Worm (Caenorhabditis elegans) whole organism, L4 larva: Measurements from ENCODE around the gene R09D1.12.

Experiments used
- D1046.2 ChIP-seq: fragments of 200-800 bp; sonication (Bioruptor generic); IDR thresholded peaks from 2 replicates; pipeline ENCODE4 v1.3.6; 2022; ENCODE audit warnings: missing genetic modification characterization, missing compliant biosample characterization
- F26F4.8 ChIP-seq: fragments of 200-800 bp; sonication (Bioruptor generic); conservative IDR thresholded peaks from 2 replicates; pipeline ENCODE4 v1.3.6; 2022; ENCODE audit warnings: missing genetic modification characterization, missing compliant biosample characterization
- F49E8.2 ChIP-seq: sonication (generic microtip); optimal IDR thresholded peaks from 2 replicates; lab custom pipeline; 2016; ENCODE audit warnings: missing compliant biosample characterization, mild to moderate bottlenecking, missing genetic modification characterization, borderline replicate concordance
- Y105C5A.15 ChIP-seq: fragments of 200-800 bp; sonication (Bioruptor generic); IDR thresholded peaks from 2 replicates; pipeline ENCODE4 v1.3.6; 2022; ENCODE audit warnings: missing genetic modification characterization, missing compliant biosample characterization
- Y48G9A.11 ChIP-seq: fragments of 200-800 bp; sonication (Bioruptor generic); IDR thresholded peaks from 2 replicates; pipeline ENCODE4 v1.3.6; 2022; ENCODE audit warnings: missing genetic modification reagents, missing genetic modification characterization, missing compliant biosample characterization
- ceh-20 ChIP-seq: fragments of 200-800 bp; sonication (Bioruptor generic); IDR thresholded peaks from 2 replicates; pipeline ENCODE4 v1.3.6; 2022; ENCODE audit warnings: missing genetic modification reagents, missing genetic modification characterization, missing compliant biosample characterization
- ceh-28 ChIP-seq: fragments of 150-350 bp; optimal IDR thresholded peaks from 2 replicates; lab custom pipeline; 2014; ENCODE audit warnings: missing biosample characterization, missing genetic modification reagents, missing genetic modification characterization
- ceh-32 ChIP-seq: sonication (generic microtip); optimal IDR thresholded peaks from 2 replicates; lab custom pipeline; 2016; ENCODE audit warnings: mild to moderate bottlenecking, missing genetic modification characterization, missing compliant biosample characterization; ENCODE audit not compliant: poor library complexity
- cey-2 ChIP-seq: sonication (generic microtip); optimal IDR thresholded peaks from 3 replicates; lab custom pipeline; 2017; ENCODE audit warnings: missing genetic modification characterization, mild to moderate bottlenecking, missing compliant biosample characterization, antibody characterized with exemption, borderline replicate concordance; ENCODE audit not compliant: insufficient read depth
- daf-16 ChIP-seq, 3 experiments: sonication (generic microtip); optimal IDR thresholded peaks; 2 replicates each; lab custom pipeline; 2016 to 2017; ENCODE audit warnings: missing genetic modification characterization in 3 of 3, missing genetic modification reagents in 3 of 3, mild to moderate bottlenecking in 2 of 3, missing compliant biosample characterization in 2 of 3, missing biosample characterization in 1 of 3, moderate library complexity in 1 of 3
- dmd-8 ChIP-seq: fragments of 200-800 bp; sonication (Bioruptor generic); IDR thresholded peaks from 2 replicates; pipeline ENCODE4 v1.3.6; 2022; ENCODE audit warnings: missing genetic modification characterization, missing compliant biosample characterization
- dmd-9 ChIP-seq: fragments of 200-800 bp; sonication (Bioruptor generic); IDR thresholded peaks from 2 replicates; pipeline ENCODE4 v1.3.6; 2022; ENCODE audit warnings: missing genetic modification reagents, missing genetic modification characterization, missing compliant biosample characterization
- dpl-1 ChIP-seq: fragments of 150-350 bp; optimal IDR thresholded peaks from 2 replicates; lab custom pipeline; 2014; ENCODE audit warnings: missing biosample characterization, missing genetic modification reagents, missing genetic modification characterization
- duxl-1 ChIP-seq: sonication (generic microtip); optimal IDR thresholded peaks from 2 replicates; lab custom pipeline; 2016; ENCODE audit warnings: mild to moderate bottlenecking, missing genetic modification characterization, moderate library complexity, missing compliant biosample characterization; ENCODE audit not compliant: poor library complexity
- dve-1 ChIP-seq: sonication (generic microtip); optimal IDR thresholded peaks from 2 replicates; lab custom pipeline; 2017; ENCODE audit warnings: antibody characterized with exemption, mild to moderate bottlenecking, missing genetic modification characterization, missing compliant biosample characterization; ENCODE audit not compliant: insufficient read depth
- egl-27 ChIP-seq: sonication (generic microtip); optimal IDR thresholded peaks from 3 replicates; lab custom pipeline; 2017; ENCODE audit warnings: missing biosample characterization, missing genetic modification reagents, missing genetic modification characterization
- fkh-10 ChIP-seq: fragments of 150-350 bp; optimal IDR thresholded peaks from 2 replicates; lab custom pipeline; 2014; ENCODE audit warnings: missing biosample characterization, missing genetic modification reagents, missing genetic modification characterization
- gei-8 ChIP-seq: fragments of 200-800 bp; sonication (Bioruptor generic); optimal IDR thresholded peaks from 2 replicates; lab custom pipeline; 2018; ENCODE audit warnings: mild to moderate bottlenecking, missing genetic modification characterization, missing compliant biosample characterization
- hlh-30 ChIP-seq: sonication (generic microtip); optimal IDR thresholded peaks from 2 replicates; lab custom pipeline; 2017; ENCODE audit warnings: antibody characterized with exemption, mild to moderate bottlenecking, missing genetic modification characterization, missing compliant biosample characterization; ENCODE audit not compliant: insufficient read depth
- hmg-1.1 ChIP-seq: fragments of 200-800 bp; sonication (Bioruptor generic); IDR thresholded peaks from 2 replicates; pipeline ENCODE4 v1.3.6; 2022; ENCODE audit warnings: missing genetic modification reagents, missing genetic modification characterization, missing compliant biosample characterization
- lin-1 ChIP-seq: fragments of 200-800 bp; sonication (Bioruptor generic); IDR thresholded peaks from 2 replicates; pipeline ENCODE4 v1.3.6; 2022; ENCODE audit warnings: missing genetic modification reagents, missing genetic modification characterization, missing compliant biosample characterization
- lin-13 ChIP-seq: fragments of 150-350 bp; optimal IDR thresholded peaks from 2 replicates; lab custom pipeline; 2014; ENCODE audit warnings: missing biosample characterization, missing genetic modification reagents, missing genetic modification characterization
- lir-3 ChIP-seq: sonication (generic microtip); optimal IDR thresholded peaks from 2 replicates; lab custom pipeline; 2016; ENCODE audit warnings: mild to moderate bottlenecking, missing genetic modification characterization, missing compliant biosample characterization
- mdl-1 ChIP-seq, 2 experiments: fragments of 150-350 bp in 1 of 2; sonication (generic microtip) in 1 of 2; optimal IDR thresholded peaks; 2 replicates each; lab custom pipeline; 2014 to 2017; ENCODE audit warnings: missing biosample characterization in 2 of 2, missing genetic modification characterization in 2 of 2
- mes-2 ChIP-seq: sonication (generic microtip); optimal IDR thresholded peaks from 2 replicates; lab custom pipeline; 2016; ENCODE audit warnings: missing genotype, mild to moderate bottlenecking, missing genetic modification characterization, missing compliant biosample characterization; ENCODE audit not compliant: poor library complexity, severe bottlenecking
- mxl-3 ChIP-seq: fragments of 200-800 bp; sonication (Bioruptor generic); optimal IDR thresholded peaks from 2 replicates; lab custom pipeline; 2018; ENCODE audit warnings: mild to moderate bottlenecking, missing genetic modification characterization, missing compliant biosample characterization
- nhr-28 ChIP-seq: fragments of 150-350 bp; optimal IDR thresholded peaks from 2 replicates; lab custom pipeline; 2014; ENCODE audit warnings: missing biosample characterization, missing genetic modification characterization
- nhr-48 ChIP-seq: sonication (generic microtip); optimal IDR thresholded peaks from 2 replicates; lab custom pipeline; 2016; ENCODE audit warnings: mild to moderate bottlenecking, missing genetic modification characterization, missing compliant biosample characterization
- nhr-6 ChIP-seq: fragments of 150-350 bp; optimal IDR thresholded peaks from 2 replicates; lab custom pipeline; 2014; ENCODE audit warnings: missing biosample characterization, missing genetic modification characterization
- nhr-77 ChIP-seq: fragments of 150-350 bp; optimal IDR thresholded peaks from 2 replicates; lab custom pipeline; 2014; ENCODE audit warnings: missing biosample characterization, missing genetic modification characterization
- pha-4 ChIP-seq, 2 experiments: fragments of 150-350 bp in 1 of 2; fragments of 200-800 bp in 1 of 2; sonication (Bioruptor generic) in 1 of 2; IDR thresholded peaks in 1 of 2; optimal IDR thresholded peaks in 1 of 2; 2 replicates each; pipeline versions ENCODE4 v1.3.6 to Lab custom; 2014 to 2022; ENCODE audit warnings: missing genetic modification characterization in 2 of 2, missing genetic modification reagents in 2 of 2, missing biosample characterization in 1 of 2, missing compliant biosample characterization in 1 of 2
- php-3 ChIP-seq: fragments of 200-800 bp; sonication (Bioruptor generic); IDR thresholded peaks from 2 replicates; pipeline ENCODE4 v1.3.6; 2022; ENCODE audit warnings: missing genetic modification reagents, missing genetic modification characterization, missing compliant biosample characterization
- pqm-1 ChIP-seq: sonication (generic microtip); optimal IDR thresholded peaks from 2 replicates; lab custom pipeline; 2017; ENCODE audit warnings: missing biosample characterization, missing genetic modification characterization
- rbr-2 ChIP-seq: sonication (generic microtip); optimal IDR thresholded peaks from 2 replicates; lab custom pipeline; 2016; ENCODE audit warnings: missing genotype, missing genetic modification characterization, missing compliant biosample characterization
- skn-1 ChIP-seq: fragments of 150-350 bp; optimal IDR thresholded peaks from 2 replicates; lab custom pipeline; 2014; ENCODE audit warnings: missing biosample characterization, missing genetic modification characterization
- unc-62 ChIP-seq, 3 experiments: fragments of 150-350 bp in 1 of 3; sonication (generic microtip); optimal IDR thresholded peaks in 2 of 3; peaks in 1 of 3; 1 replicate in 1 of 3; 2 replicates in 2 of 3; lab custom pipeline; 2014 to 2017; ENCODE audit warnings: missing biosample characterization in 3 of 3, missing genetic modification characterization in 3 of 3, missing genetic modification reagents in 3 of 3, missing genotype in 1 of 3
- zag-1 ChIP-seq: fragments of 150-350 bp; optimal IDR thresholded peaks from 2 replicates; lab custom pipeline; 2014; ENCODE audit warnings: missing biosample characterization, missing genetic modification characterization
- zfp-2 ChIP-seq: sonication (generic microtip); optimal IDR thresholded peaks from 2 replicates; lab custom pipeline; 2016; ENCODE audit warnings: mild to moderate bottlenecking, missing genetic modification characterization, missing compliant biosample characterization
- zip-11 ChIP-seq: fragments of 200-800 bp; sonication (Bioruptor generic); IDR thresholded peaks from 2 replicates; pipeline ENCODE4 v1.3.6; 2022; ENCODE audit warnings: missing genetic modification characterization, missing compliant biosample characterization
- ztf-7 ChIP-seq: fragments of 150-350 bp; optimal IDR thresholded peaks from 2 replicates; lab custom pipeline; 2014; ENCODE audit warnings: missing biosample characterization, missing genetic modification characterization

Gene R09D1.12

ce11 chrII:9491045-9491444, 39.0 kb upstream of the R09D1.12 start:
- no peak for TF ChIP-seq nhr-48 (tag; lab: Kevin White, UChicago)
- TF ChIP-seq unc-62 (GFP tag; optimal IDR thresholded peaks at IDR 0.05 in 1 of 2; lab: Kevin White, UChicago): peak in 1 of 2 experiments; percentile 72
- TF ChIP-seq unc-62 (tag; optimal IDR thresholded peaks at IDR 0.05; lab: Kevin White, UChicago): no peak
- TF ChIP-seq D1046.2: no peak
- no peak for TF ChIP-seq egl-27
- peak; percentile 5 for TF ChIP-seq mes-2
- TF ChIP-seq dmd-8 (GFP tag; lab: Robert Waterston, UW): 0 out of 2 replicates have a peak, but pooled peaks have one; percentile 27
- no peak for TF ChIP-seq ceh-28
- no peak for TF ChIP-seq pha-4 (GFP tag; IDR thresholded peaks at IDR 0.05; lab: Robert Waterston, UW)
- TF ChIP-seq pha-4 (tag; optimal IDR thresholded peaks at IDR 0.05; lab: Kevin White, UChicago): no peak
- TF ChIP-seq skn-1 (tag; lab: Kevin White, UChicago): no peak
- TF ChIP-seq nhr-6 (tag; lab: Kevin White, UChicago): peak; percentile 77
- TF ChIP-seq fkh-10 (GFP tag; lab: Kevin White, UChicago): no peak
- no peak for TF ChIP-seq daf-16 (GFP tag; optimal IDR thresholded peaks at IDR 0.05; lab: Kevin White, UChicago)
- peak; percentile 11 for TF ChIP-seq daf-16 (tag; optimal IDR thresholded peaks at IDR 0.05; lab: Kevin White, UChicago)
- TF ChIP-seq zag-1: no peak
- TF ChIP-seq, all 104 proteins: peak for 5

ce11 chrII:9490589-9490988, 38.5 kb upstream of the R09D1.12 start:
- no peak for TF ChIP-seq lir-3 (tag; lab: Kevin White, UChicago)
- no peak for TF ChIP-seq fkh-10 (GFP tag; lab: Kevin White, UChicago)
- peak; percentile 84 for TF ChIP-seq nhr-28 (tag; lab: Kevin White, UChicago)
- TF ChIP-seq hlh-30: peak; percentile 31

DNA sequence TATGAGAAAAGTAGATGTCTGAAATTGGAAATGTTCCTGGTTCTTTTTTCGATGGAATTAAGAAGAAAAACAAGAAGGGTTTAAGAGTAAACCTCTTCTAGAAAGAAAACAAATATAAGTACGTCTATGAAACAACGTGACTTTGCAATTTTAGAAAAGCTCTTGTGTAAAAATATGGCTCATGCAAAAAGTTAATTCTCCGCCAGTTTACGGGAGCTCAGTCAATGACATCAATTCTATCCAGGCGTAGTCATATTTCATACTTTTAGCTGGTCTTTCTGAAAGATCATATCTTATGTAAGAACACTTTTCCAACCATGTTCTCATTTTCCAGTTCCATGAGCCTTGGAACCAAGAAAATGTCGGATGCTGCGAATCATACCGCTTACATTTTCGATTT, 37.9 kb upstream of the R09D1.12 start:
- TF ChIP-seq unc-62 (GFP tag; optimal IDR thresholded peaks at IDR 0.05 in 1 of 2; lab: Kevin White, UChicago) (peak in 1 of 2 experiments; percentile 98), unc-62 (tag; optimal IDR thresholded peaks at IDR 0.05; lab: Kevin White, UChicago) (no peak), zag-1 (no peak)

- TF ChIP-seq dpl-1 (no peak), cey-2 (no peak), hmg-1.1 (peak; percentile 75; the same call in 1 of the 2 replicates), fkh-10 (GFP tag; lab: Kevin White, UChicago) (no peak), nhr-28 (tag; lab: Kevin White, UChicago) (peak; percentile 78), mdl-1 (tag; optimal IDR thresholded peaks at IDR 0.05; lab: Kevin White, UChicago) (peak in 1 of 2 experiments; percentile 78), ceh-32 (tag; lab: Kevin White, UChicago) (no peak), nhr-77 (tag; lab: Kevin White, UChicago) (peak; percentile 12), Y48G9A.11 (GFP tag; lab: Robert Waterston, UW) (no peak), gei-8 (GFP tag; lab: Kevin White, UChicago) (peak; percentile 42), ceh-28 (no peak), lin-1 (GFP tag; lab: Robert Waterston, UW) (peak; percentile 64; the same call in 1 of the 2 replicates), ztf-7 (tag; lab: Kevin White, UChicago) (no peak), F49E8.2 (tag; lab: Kevin White, UChicago) (no peak), dve-1 (tag; lab: Kevin White, UChicago) (peak; percentile 79), dmd-9 (GFP tag; lab: Robert Waterston, UW) (no peak), daf-16 (GFP tag; optimal IDR thresholded peaks at IDR 0.05; lab: Kevin White, UChicago) (peak in 1 of 2 experiments; percentile 4), daf-16 (tag; optimal IDR thresholded peaks at IDR 0.05; lab: Kevin White, UChicago) (peak; percentile 66), zfp-2 (no peak), ceh-20 (peak; percentile 65; the same call in 1 of the 2 replicates), php-3 (GFP tag; lab: Robert Waterston, UW) (peak; percentile 38; the same call in 1 of the 2 replicates), Y105C5A.15 (GFP tag; lab: Robert Waterston, UW) (no peak), pqm-1 (peak; percentile 41), F26F4.8 (GFP tag; lab: Robert Waterston, UW) (no peak), lin-13 (GFP tag; lab: Kevin White, UChicago) (peak; percentile 16), duxl-1 (peak; percentile 24), lir-3 (tag; lab: Kevin White, UChicago) (no peak), mxl-3 (GFP tag; lab: Kevin White, UChicago) (peak; percentile 96), zip-11 (GFP tag; lab: Robert Waterston, UW) (no peak), rbr-2 (tag; lab: Kevin White, UChicago) (peak; percentile 40), nhr-48 (tag; lab: Kevin White, UChicago) (peak; percentile 76)
Observed at ce11 chrII:9487337-9487950, 35.4 kb upstream of the R09D1.12 start, which contains the start of gene T19H5.4. Gene T19H5.4 (minus strand): TSS chrII:9487387.
